Fruit fly (Drosophila melanogaster) whole organism, embryonic: ENCODE results near the gene CG42263.

ENCODE experiments used
- CG10654 ChIP-seq: fragments of 200-800 bp; sonication (Bioruptor generic); optimal IDR thresholded peaks from 2 replicates; lab custom pipeline; 2016; ENCODE audit warnings: missing biosample characterization, missing genetic modification characterization
- CG11093 ChIP-seq: fragments of 200-800 bp; sonication (Bioruptor generic); IDR thresholded peaks from 3 replicates; pipeline ENCODE4 v1.3.6; 2022; ENCODE audit warnings: missing biosample characterization, missing genetic modification characterization
- CG15011 ChIP-seq: fragments of 200-800 bp; sonication (Bioruptor generic); optimal IDR thresholded peaks from 3 replicates; lab custom pipeline; 2018; ENCODE audit warnings: missing biosample characterization, mild to moderate bottlenecking, missing genetic modification characterization
- CG17359 ChIP-seq: fragments of 200-800 bp; sonication (Bioruptor generic); optimal IDR thresholded peaks from 3 replicates; lab custom pipeline; 2018; ENCODE audit warnings: missing biosample characterization, mild to moderate bottlenecking, missing genetic modification characterization, moderate library complexity
- CG17612 ChIP-seq: fragments of 200-800 bp; sonication (Bioruptor generic); IDR thresholded peaks from 2 replicates; pipeline ENCODE4 v1.3.6; 2022; ENCODE audit warnings: missing biosample characterization, missing genetic modification characterization
- CG1792 ChIP-seq: fragments of 200-800 bp; sonication (Bioruptor generic); optimal IDR thresholded peaks from 2 replicates; lab custom pipeline; 2016; ENCODE audit warnings: missing biosample characterization, missing genetic modification characterization
- CG1832 ChIP-seq: fragments of 200-800 bp; sonication (Bioruptor generic); optimal IDR thresholded peaks from 2 replicates; lab custom pipeline; 2017; ENCODE audit warnings: missing biosample characterization, mild to moderate bottlenecking, missing genetic modification characterization, inconsistent platforms
- CG2712 ChIP-seq: fragments of 200-800 bp; optimal IDR thresholded peaks from 3 replicates; lab custom pipeline; 2019; ENCODE audit warnings: missing biosample characterization, mild to moderate bottlenecking, missing genetic modification characterization, moderate library complexity
- CG30020 ChIP-seq: fragments of 200-800 bp; optimal IDR thresholded peaks from 2 replicates; lab custom pipeline; 2019; ENCODE audit warnings: missing biosample characterization, mild to moderate bottlenecking, missing genetic modification characterization, moderate library complexity
- CG3065 ChIP-seq: fragments of 200-800 bp; sonication (Bioruptor generic); optimal IDR thresholded peaks from 2 replicates; lab custom pipeline; 2016; ENCODE audit warnings: missing biosample characterization, missing genetic modification characterization
- CG32772 ChIP-seq: fragments of 200-800 bp; sonication (Bioruptor generic); IDR thresholded peaks from 2 replicates; pipeline ENCODE4 v1.3.6; 2022; ENCODE audit warnings: missing biosample characterization, missing genetic modification characterization
- CG3281 ChIP-seq: fragments of 200-800 bp; sonication (Bioruptor generic); optimal IDR thresholded peaks from 3 replicates; lab custom pipeline; 2017; ENCODE audit warnings: missing biosample characterization, mild to moderate bottlenecking, missing genetic modification characterization
- CG3407 ChIP-seq: fragments of 200-800 bp; sonication (Bioruptor generic); optimal IDR thresholded peaks from 2 replicates; lab custom pipeline; 2018; ENCODE audit warnings: missing biosample characterization, mild to moderate bottlenecking, missing genetic modification characterization
- CG4360 ChIP-seq: fragments of 200-800 bp; sonication (Bioruptor generic); IDR thresholded peaks from 2 replicates; pipeline ENCODE4 v1.3.6; 2022; ENCODE audit warnings: missing biosample characterization, missing genetic modification characterization
- CG4404 ChIP-seq: fragments of 200-800 bp; sonication (Bioruptor generic); IDR thresholded peaks from 2 replicates; pipeline ENCODE4 v1.3.6; 2022; ENCODE audit warnings: missing biosample characterization, missing genetic modification characterization
- CG4854 ChIP-seq: fragments of 200-800 bp; sonication (Bioruptor generic); optimal IDR thresholded peaks from 2 replicates; lab custom pipeline; 2016; ENCODE audit warnings: missing biosample characterization, missing genetic modification characterization, inconsistent platforms
- CG5245 ChIP-seq: fragments of 200-800 bp; sonication (Bioruptor generic); optimal IDR thresholded peaks from 3 replicates; lab custom pipeline; 2016; ENCODE audit warnings: missing biosample characterization, missing genetic modification characterization
- CG8290 ChIP-seq, 3 experiments: fragments of 200-800 bp; sonication (Bioruptor generic); optimal IDR thresholded peaks; 2 replicates each; lab custom pipeline; 2016 to 2019; ENCODE audit warnings: missing biosample characterization in 3 of 3, missing genetic modification characterization in 3 of 3, mild to moderate bottlenecking in 2 of 3, moderate library complexity in 1 of 3
- CG8924 ChIP-seq: fragments of 200-800 bp; optimal IDR thresholded peaks from 3 replicates; lab custom pipeline; 2019; ENCODE audit warnings: missing biosample characterization, mild to moderate bottlenecking, missing genetic modification characterization, moderate library complexity
- Dll ChIP-seq: fragments of 200-800 bp; sonication (Bioruptor generic); IDR thresholded peaks from 4 replicates; pipeline ENCODE4 v1.3.6; 2022; ENCODE audit warnings: missing biosample characterization, missing genetic modification characterization; ENCODE audit not compliant: partially characterized antibody
- Doc3 ChIP-seq: fragments of 200-800 bp; sonication (Bioruptor generic); IDR thresholded peaks from 3 replicates; pipeline ENCODE4 v1.3.6; 2022; ENCODE audit warnings: missing biosample characterization, missing genetic modification characterization; ENCODE audit not compliant: partially characterized antibody
- Elba2 ChIP-seq: fragments of 200-800 bp; sonication (Bioruptor generic); optimal IDR thresholded peaks from 3 replicates; lab custom pipeline; 2016; ENCODE audit warnings: missing biosample characterization, missing genetic modification characterization
- Fer3 ChIP-seq: fragments of 200-800 bp; sonication (Bioruptor generic); optimal IDR thresholded peaks from 2 replicates; lab custom pipeline; 2018; ENCODE audit warnings: missing biosample characterization, mild to moderate bottlenecking, missing genetic modification characterization, moderate library complexity
- GATAe ChIP-seq: fragments of 200-800 bp; sonication (Bioruptor generic); conservative IDR thresholded peaks from 2 replicates; pipeline ENCODE4 v1.3.6; 2022; ENCODE audit warnings: missing biosample characterization, missing genetic modification characterization
- Lhr ChIP-seq: fragments of 200-800 bp; sonication (Bioruptor generic); optimal IDR thresholded peaks from 3 replicates; lab custom pipeline; 2017; ENCODE audit warnings: mild to moderate bottlenecking, missing biosample characterization, missing genetic modification reagents, missing genetic modification characterization
- Med ChIP-seq: fragments of 200-800 bp; sonication (Bioruptor generic); peaks from one replicate; lab custom pipeline; 2016; ENCODE audit warnings: missing biosample characterization, missing genetic modification characterization, mild to moderate bottlenecking, inconsistent platforms, moderate library complexity
- Nf-YB ChIP-seq: fragments of 200-800 bp; sonication (Bioruptor generic); optimal IDR thresholded peaks from 3 replicates; lab custom pipeline; 2019; ENCODE audit warnings: missing biosample characterization, mild to moderate bottlenecking, missing genetic modification characterization, moderate library complexity
- Opbp ChIP-seq: fragments of 200-800 bp; sonication (Bioruptor generic); IDR thresholded peaks from 3 replicates; pipeline ENCODE4 v1.3.6; 2022; ENCODE audit warnings: missing biosample characterization, missing genetic modification characterization; ENCODE audit not compliant: partially characterized antibody
- Rfx ChIP-seq: fragments of 200-800 bp; sonication (Bioruptor generic); IDR thresholded peaks from 2 replicates; pipeline ENCODE4 v1.3.6; 2022; ENCODE audit warnings: missing biosample characterization, missing genetic modification characterization
- Sox102F ChIP-seq: fragments of 200-800 bp; sonication (Bioruptor generic); optimal IDR thresholded peaks from 2 replicates; lab custom pipeline; 2018; ENCODE audit warnings: missing biosample characterization, mild to moderate bottlenecking, missing genetic modification characterization, moderate library complexity
- Stat92E ChIP-seq, 3 experiments: fragments of >200 bp in 2 of 3; fragments of 200-800 bp in 1 of 3; sonication (Bioruptor generic) in 1 of 3; optimal IDR thresholded peaks; 2 replicates each; lab custom pipeline; 2017 to 2019; ENCODE audit warnings: missing biosample characterization in 3 of 3, missing genetic modification characterization in 3 of 3, mild to moderate bottlenecking in 1 of 3, moderate library complexity in 1 of 3
- ab ChIP-seq: fragments of 200-800 bp; sonication (Bioruptor generic); optimal IDR thresholded peaks from 2 replicates; lab custom pipeline; 2016; ENCODE audit warnings: missing biosample characterization, missing genetic modification characterization
- aop ChIP-seq: fragments of 200-800 bp; sonication (Bioruptor generic); IDR thresholded peaks from 2 replicates; pipeline ENCODE4 v1.3.6; 2022; ENCODE audit warnings: missing biosample characterization, missing genetic modification characterization
- chif ChIP-seq, 2 experiments: fragments of 200-800 bp; sonication (Bioruptor generic); optimal IDR thresholded peaks; 3 replicates each; lab custom pipeline; 2016; ENCODE audit warnings: missing biosample characterization in 2 of 2, missing genetic modification characterization in 2 of 2
- esg ChIP-seq: fragments of 200-800 bp; sonication (Bioruptor generic); conservative IDR thresholded peaks from 2 replicates; pipeline ENCODE4 v1.3.6; 2022; ENCODE audit warnings: missing biosample characterization, missing genetic modification characterization
- ewg ChIP-seq: fragments of 200-800 bp; sonication (Bioruptor generic); optimal IDR thresholded peaks from 3 replicates; lab custom pipeline; 2017; ENCODE audit warnings: mild to moderate bottlenecking, missing biosample characterization, missing genetic modification reagents, missing genetic modification characterization
- exex ChIP-seq: fragments of 200-800 bp; sonication (Bioruptor generic); optimal IDR thresholded peaks from 4 replicates; lab custom pipeline; 2018; ENCODE audit warnings: missing biosample characterization, mild to moderate bottlenecking, missing genetic modification characterization, moderate library complexity
- fd3F ChIP-seq: fragments of 200-800 bp; sonication (Bioruptor generic); optimal IDR thresholded peaks from 2 replicates; lab custom pipeline; 2018; ENCODE audit warnings: missing biosample characterization, mild to moderate bottlenecking, missing genetic modification characterization, moderate library complexity
- gcm2 ChIP-seq: fragments of 200-800 bp; sonication (Bioruptor generic); optimal IDR thresholded peaks from 2 replicates; lab custom pipeline; 2016; ENCODE audit warnings: missing biosample characterization, missing genetic modification characterization
- h ChIP-seq: fragments of >200 bp; optimal IDR thresholded peaks from 2 replicates; lab custom pipeline; 2017
- kah ChIP-seq: fragments of 200-800 bp; sonication (Bioruptor generic); optimal IDR thresholded peaks from 2 replicates; lab custom pipeline; 2018; ENCODE audit warnings: missing biosample characterization, mild to moderate bottlenecking, missing genetic modification characterization
- p53 ChIP-seq: fragments of 200-800 bp; sonication (Bioruptor generic); optimal IDR thresholded peaks from 2 replicates; lab custom pipeline; 2016; ENCODE audit warnings: missing biosample characterization, missing genetic modification characterization
- shn ChIP-seq: fragments of 200-800 bp; sonication (Bioruptor generic); optimal IDR thresholded peaks from 3 replicates; lab custom pipeline; 2016; ENCODE audit warnings: missing biosample characterization, missing genetic modification characterization
- toy ChIP-seq: fragments of 200-800 bp; sonication (Bioruptor generic); IDR thresholded peaks from 2 replicates; pipeline ENCODE4 v1.3.6; 2022; ENCODE audit warnings: missing biosample characterization, missing genetic modification characterization
- ttk ChIP-seq: fragments of 200-800 bp; sonication (Bioruptor generic); IDR thresholded peaks from 2 replicates; pipeline ENCODE4 v2.1.2; 2022; ENCODE audit warnings: missing biosample characterization, missing genetic modification characterization
- tup ChIP-seq: fragments of 200-800 bp; sonication (Bioruptor generic); optimal IDR thresholded peaks from 2 replicates; lab custom pipeline; 2016; ENCODE audit warnings: missing biosample characterization, mild to moderate bottlenecking, missing genetic modification characterization, moderate library complexity
- zen ChIP-seq: fragments of 200-800 bp; sonication (Bioruptor generic); optimal IDR thresholded peaks from 3 replicates; lab custom pipeline; 2018; ENCODE audit warnings: missing biosample characterization, mild to moderate bottlenecking, missing genetic modification characterization, moderate library complexity
- zfh1 ChIP-seq: fragments of 200-800 bp; sonication (Bioruptor generic); IDR thresholded peaks from 3 replicates; pipeline ENCODE4 v1.3.6; 2022; ENCODE audit warnings: missing biosample characterization, missing genetic modification characterization

CG42263 gene

DNA sequence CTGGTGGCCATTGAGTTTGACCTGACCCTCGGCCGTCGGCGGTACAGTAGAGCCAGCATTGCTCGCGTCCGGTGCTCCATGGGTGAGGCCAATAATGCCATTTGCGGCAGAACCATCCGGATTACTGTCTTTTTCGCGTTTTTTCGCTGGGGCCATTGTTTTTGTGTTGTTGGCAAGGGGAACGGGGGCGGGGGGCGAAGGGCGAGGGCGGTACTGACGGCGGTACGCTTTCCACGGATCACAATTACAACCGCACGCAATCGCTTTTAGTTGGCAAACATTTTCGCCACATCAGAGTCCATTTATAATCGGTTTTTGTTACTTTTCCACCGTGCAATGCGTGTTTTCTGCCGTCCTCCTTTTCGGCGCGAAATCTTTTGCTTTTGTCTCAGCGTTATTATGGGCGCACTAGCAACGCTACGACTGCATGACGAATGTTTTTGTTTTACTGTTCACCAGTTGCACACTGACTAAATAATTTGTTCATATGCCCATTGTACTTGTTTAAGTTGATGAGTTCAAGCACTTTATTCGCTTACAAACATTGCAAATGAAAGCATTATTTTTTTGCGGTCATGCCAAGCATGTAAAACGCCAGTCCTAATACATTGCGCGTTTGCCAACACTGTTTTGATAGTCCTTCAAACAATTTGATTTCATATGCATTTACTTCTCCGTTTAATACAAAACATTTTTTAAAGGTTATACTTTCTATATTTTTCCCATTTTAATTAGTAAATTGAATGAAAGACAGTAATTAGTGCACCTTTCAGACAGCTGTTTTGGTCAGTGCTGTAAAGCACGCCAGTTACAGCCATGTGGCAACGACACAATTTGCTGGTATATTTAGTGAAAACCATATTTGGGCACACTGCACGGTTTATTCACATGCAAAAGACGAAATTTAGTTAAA is 32.5 kb downstream of the CG42263 start, which contains the start of gene Pfdn6 (continued):
- TF ChIP-seq CG11093 (GFP tag; lab: Robert Waterston, UW) = peak; percentile 72; the same call in 2 of the 3 replicates
- TF ChIP-seq CG30020 (tag; lab: Kevin White, UChicago) = peak; percentile 65
- TF ChIP-seq zen (tag; lab: Kevin White, UChicago) = peak; percentile 89
- TF ChIP-seq CG2712 (tag; lab: Kevin White, UChicago) = peak; percentile 77
- TF ChIP-seq CG3407 (GFP tag; lab: Kevin White, UChicago) = peak; percentile 53
- TF ChIP-seq toy (GFP tag; lab: Robert Waterston, UW) = no peak
- TF ChIP-seq GATAe = no peak
- peak; percentile 54 for TF ChIP-seq CG4854 (GFP tag; lab: Kevin White, UChicago)
- peak; percentile 83 for TF ChIP-seq esg
- peak; percentile 60 for TF ChIP-seq fd3F (GFP tag; lab: Kevin White, UChicago)
- peak; percentile 59 for TF ChIP-seq CG10654
- TF ChIP-seq CG15011 (GFP tag; lab: Kevin White, UChicago) = no peak
- no peak for TF ChIP-seq Stat92E (GFP tag; optimal IDR thresholded peaks at IDR 0.05; lab: Kevin White, UChicago)
- peak; percentile 62 for TF ChIP-seq Lhr (GFP tag; lab: Kevin White, UChicago)
- no peak for TF ChIP-seq p53 (GFP tag; lab: Kevin White, UChicago)
- TF ChIP-seq CG4404 (GFP tag; lab: Robert Waterston, UW) = peak; percentile 73
- TF ChIP-seq tup (GFP tag; lab: Kevin White, UChicago) = no peak
- TF ChIP-seq h (lab: Kevin White, UChicago) = no peak
- 0 out of 3 replicates have a peak, but pooled peaks have one; percentile 36 for TF ChIP-seq Doc3 (GFP tag; lab: Robert Waterston, UW)
- TF ChIP-seq Opbp (GFP tag; lab: Robert Waterston, UW) = peak; percentile 71
- no peak for TF ChIP-seq CG17612 (GFP tag; lab: Robert Waterston, UW)
- TF ChIP-seq Med (GFP tag; lab: Kevin White, UChicago) = peak; percentile 96
- 0 out of 2 replicates have a peak, but pooled peaks have one; percentile 34 for TF ChIP-seq CG4360 (GFP tag; lab: Robert Waterston, UW)
- peak; percentile 23 for TF ChIP-seq Elba2
- TF ChIP-seq CG32772 (GFP tag; lab: Robert Waterston, UW) = peak; percentile 81
- peak; percentile 88 for TF ChIP-seq shn
- TF ChIP-seq gcm2 = no peak
- TF ChIP-seq CG8290 (GFP tag; optimal IDR thresholded peaks at IDR 0.05; lab: Kevin White, UChicago) = peak; percentile 82
- peak; percentile 68 to 77 for TF ChIP-seq CG8290 (tag; optimal IDR thresholded peaks at IDR 0.05; lab: Kevin White, UChicago)
- no peak for TF ChIP-seq aop (GFP tag; lab: Robert Waterston, UW)
- TF ChIP-seq zfh1 = peak; percentile 30; the same call in 2 of the 3 replicates
- peak; percentile 25 for TF ChIP-seq CG3065 (GFP tag; lab: Kevin White, UChicago)
- TF ChIP-seq kah (GFP tag; lab: Kevin White, UChicago) = no peak
- peak; percentile 33 for TF ChIP-seq Nf-YB (GFP tag; lab: Kevin White, UChicago)
- TF ChIP-seq CG8924 = peak; percentile 81
- TF ChIP-seq ewg = peak; percentile 78
- peak; percentile 88 for TF ChIP-seq Sox102F (GFP tag; lab: Kevin White, UChicago)
- peak; percentile 66 for TF ChIP-seq CG3281 (GFP tag; lab: Kevin White, UChicago)
- peak; percentile 67; the same call in 2 of the 4 replicates for TF ChIP-seq Dll (GFP tag; lab: Robert Waterston, UW)
- TF ChIP-seq exex (tag; lab: Kevin White, UChicago) = no peak
- no peak for TF ChIP-seq CG1832 (GFP tag; lab: Kevin White, UChicago)
- TF ChIP-seq Fer3 (tag; lab: Kevin White, UChicago) = peak; percentile 70
- TF ChIP-seq ttk (GFP tag; lab: Robert Waterston, UW) = no peak; the same call in 1 of the 2 replicates
- TF ChIP-seq ab (GFP tag; lab: Kevin White, UChicago) = no peak
- peak; percentile 95 for TF ChIP-seq CG1792 (GFP tag; lab: Kevin White, UChicago)
- TF ChIP-seq Rfx (GFP tag; lab: Robert Waterston, UW) = peak; percentile 80
- peak; percentile 28 for TF ChIP-seq CG5245 (GFP tag; lab: Kevin White, UChicago)
- TF ChIP-seq CG17359 (tag; lab: Kevin White, UChicago) = peak; percentile 59
- TF ChIP-seq chif (GFP tag; optimal IDR thresholded peaks at IDR 0.05; lab: Kevin White, UChicago) = peak; percentile 72 to 75
